Fruit fly (Drosophila melanogaster) whole organism, embryonic: Measurements from ENCODE around the gene Cip4.
A peak's percentile ranks its signal among the peaks of the same experiment; 100 is the strongest.

ENCODE experiments used
- Atf6 ChIP-seq: fragments of 200-800 bp; sonication (Bioruptor generic); IDR thresholded peaks from 2 replicates; pipeline ENCODE4 v1.3.6; 2022; ENCODE audit warnings: missing biosample characterization, missing genetic modification characterization
- Bgb ChIP-seq: fragments of 200-800 bp; sonication (Bioruptor generic); IDR thresholded peaks from 2 replicates; pipeline ENCODE4 v1.3.6; 2022; ENCODE audit warnings: missing biosample characterization, missing genetic modification characterization; ENCODE audit not compliant: partially characterized antibody
- CG13287 ChIP-seq: fragments of 200-800 bp; sonication (Bioruptor generic); IDR thresholded peaks from 2 replicates; pipeline ENCODE4 v1.3.6; 2022; ENCODE audit warnings: missing biosample characterization, missing genetic modification characterization; ENCODE audit not compliant: partially characterized antibody
- CG13775 ChIP-seq: fragments of 200-800 bp; sonication (Bioruptor generic); optimal IDR thresholded peaks from 3 replicates; lab custom pipeline; 2017; ENCODE audit warnings: missing biosample characterization, mild to moderate bottlenecking, missing genetic modification characterization
- CG15514 ChIP-seq: fragments of 200-800 bp; sonication (Bioruptor generic); optimal IDR thresholded peaks from 3 replicates; lab custom pipeline; 2017; ENCODE audit warnings: missing biosample characterization, missing genetic modification characterization, mild to moderate bottlenecking, moderate library complexity, missing genetic modification reagents
- CG16815 ChIP-seq: fragments of 200-800 bp; sonication (Bioruptor generic); optimal IDR thresholded peaks from 3 replicates; lab custom pipeline; 2017; ENCODE audit warnings: missing biosample characterization, mild to moderate bottlenecking, missing genetic modification characterization
- CG17328 ChIP-seq: fragments of 200-800 bp; sonication (Bioruptor generic); IDR thresholded peaks from 2 replicates; pipeline ENCODE4 v1.3.6; 2022; ENCODE audit warnings: missing biosample characterization, missing genetic modification characterization
- CG17829 ChIP-seq: fragments of 200-800 bp; optimal IDR thresholded peaks from 2 replicates; lab custom pipeline; 2019; ENCODE audit warnings: missing biosample characterization, mild to moderate bottlenecking, missing genetic modification characterization, moderate library complexity
- CG2116 ChIP-seq: fragments of 200-800 bp; sonication (Bioruptor generic); optimal IDR thresholded peaks from 3 replicates; lab custom pipeline; 2018; ENCODE audit warnings: missing biosample characterization, mild to moderate bottlenecking, missing genetic modification characterization
- CG2120 ChIP-seq: fragments of 200-800 bp; sonication (Bioruptor generic); optimal IDR thresholded peaks from 3 replicates; lab custom pipeline; 2016; ENCODE audit warnings: missing biosample characterization, missing genetic modification characterization
- CG3065 ChIP-seq: fragments of 200-800 bp; sonication (Bioruptor generic); optimal IDR thresholded peaks from 2 replicates; lab custom pipeline; 2016; ENCODE audit warnings: missing biosample characterization, missing genetic modification characterization
- CG3163 ChIP-seq: fragments of 200-800 bp; sonication (Bioruptor generic); optimal IDR thresholded peaks from 3 replicates; lab custom pipeline; 2016; ENCODE audit warnings: missing biosample characterization, missing genetic modification characterization
- CG3407 ChIP-seq: fragments of 200-800 bp; sonication (Bioruptor generic); optimal IDR thresholded peaks from 2 replicates; lab custom pipeline; 2018; ENCODE audit warnings: missing biosample characterization, mild to moderate bottlenecking, missing genetic modification characterization
- CG34376 ChIP-seq: fragments of 200-800 bp; sonication (Bioruptor generic); optimal IDR thresholded peaks from 2 replicates; lab custom pipeline; 2018; ENCODE audit warnings: missing biosample characterization, mild to moderate bottlenecking, missing genetic modification characterization
- CG3726 ChIP-seq: fragments of 200-800 bp; sonication (Bioruptor generic); IDR thresholded peaks from 3 replicates; pipeline ENCODE4, ENCODE4 v1.3.6; 2022; ENCODE audit warnings: missing biosample characterization, missing genetic modification characterization
- CG4617 ChIP-seq: fragments of 200-800 bp; sonication (Bioruptor generic); optimal IDR thresholded peaks from 3 replicates; lab custom pipeline; 2016; ENCODE audit warnings: missing biosample characterization, missing genetic modification characterization, borderline replicate concordance
- CG7928 ChIP-seq: fragments of 200-800 bp; sonication (Bioruptor generic); optimal IDR thresholded peaks from 2 replicates; lab custom pipeline; 2017; ENCODE audit warnings: missing biosample characterization, mild to moderate bottlenecking, missing genetic modification characterization
- CG7987 ChIP-seq: fragments of 200-800 bp; sonication (Bioruptor generic); optimal IDR thresholded peaks from 2 replicates; lab custom pipeline; 2018; ENCODE audit warnings: missing biosample characterization, mild to moderate bottlenecking, missing genetic modification characterization, moderate library complexity
- CG8290 ChIP-seq, 3 experiments: fragments of 200-800 bp; sonication (Bioruptor generic); optimal IDR thresholded peaks; 2 replicates each; lab custom pipeline; 2016 to 2019; ENCODE audit warnings: missing biosample characterization in 3 of 3, missing genetic modification characterization in 3 of 3, mild to moderate bottlenecking in 2 of 3, moderate library complexity in 1 of 3
- CG9797 ChIP-seq: fragments of 200-800 bp; sonication (Bioruptor generic); optimal IDR thresholded peaks from 3 replicates; lab custom pipeline; 2018; ENCODE audit warnings: missing biosample characterization, mild to moderate bottlenecking, missing genetic modification characterization
- Ets65A ChIP-seq: fragments of 200-800 bp; sonication (Bioruptor generic); peaks from one replicate; lab custom pipeline; 2016; ENCODE audit warnings: missing biosample characterization, missing genetic modification characterization
- HmgZ ChIP-seq: fragments of 200-800 bp; sonication (Bioruptor generic); optimal IDR thresholded peaks from 2 replicates; lab custom pipeline; 2018; ENCODE audit warnings: missing biosample characterization, mild to moderate bottlenecking, missing genetic modification characterization
- Hr51 ChIP-seq, 2 experiments: fragments of 200-800 bp; sonication (Bioruptor generic); optimal IDR thresholded peaks; 2 replicates in 1 of 2; 3 replicates in 1 of 2; lab custom pipeline; 2016 to 2018; ENCODE audit warnings: missing biosample characterization in 2 of 2, missing genetic modification characterization in 2 of 2, mild to moderate bottlenecking in 1 of 2, moderate library complexity in 1 of 2
- MESR4 ChIP-seq: fragments of 200-800 bp; sonication (Bioruptor generic); optimal IDR thresholded peaks from 2 replicates; lab custom pipeline; 2018; ENCODE audit warnings: missing biosample characterization, mild to moderate bottlenecking, missing genetic modification characterization, moderate library complexity
- NFAT ChIP-seq: fragments of 200-800 bp; sonication (Bioruptor generic); IDR thresholded peaks from 2 replicates; pipeline ENCODE4 v1.3.6; 2022; ENCODE audit warnings: missing biosample characterization, missing genetic modification characterization
- Optix ChIP-seq: fragments of 200-800 bp; sonication (Bioruptor generic); IDR thresholded peaks from 3 replicates; pipeline ENCODE4 v1.3.6; 2022; ENCODE audit warnings: missing biosample characterization, missing genetic modification characterization
- Scr ChIP-seq: fragments of 200-800 bp; sonication (Bioruptor generic); IDR thresholded peaks from 2 replicates; pipeline ENCODE4 v1.3.6; 2022; ENCODE audit warnings: missing biosample characterization, missing genetic modification characterization; ENCODE audit not compliant: partially characterized antibody
- Spps ChIP-seq: fragments of 200-800 bp; sonication (Bioruptor generic); optimal IDR thresholded peaks from 2 replicates; lab custom pipeline; 2018; ENCODE audit warnings: missing biosample characterization, mild to moderate bottlenecking, missing genetic modification characterization
- Tbp ChIP-seq: fragments of >200 bp; optimal IDR thresholded peaks from 2 replicates; lab custom pipeline; 2018; ENCODE audit warnings: missing biosample characterization, missing genetic modification characterization
- amos ChIP-seq: fragments of 200-800 bp; sonication (Bioruptor generic); IDR thresholded peaks from 2 replicates; pipeline ENCODE4 v1.3.6; 2022; ENCODE audit warnings: missing biosample characterization, missing genetic modification characterization; ENCODE audit not compliant: partially characterized antibody
- aop ChIP-seq: fragments of 200-800 bp; sonication (Bioruptor generic); IDR thresholded peaks from 2 replicates; pipeline ENCODE4 v1.3.6; 2022; ENCODE audit warnings: missing biosample characterization, missing genetic modification characterization
- bbx ChIP-seq: fragments of 200-800 bp; sonication (Bioruptor generic); IDR thresholded peaks from 2 replicates; pipeline ENCODE4 v1.3.6; 2022; ENCODE audit warnings: missing biosample characterization, missing genetic modification characterization; ENCODE audit not compliant: partially characterized antibody
- chif ChIP-seq, 2 experiments: fragments of 200-800 bp; sonication (Bioruptor generic); optimal IDR thresholded peaks; 3 replicates each; lab custom pipeline; 2016; ENCODE audit warnings: missing biosample characterization in 2 of 2, missing genetic modification characterization in 2 of 2
- ci ChIP-seq: fragments of 200-800 bp; sonication (Bioruptor generic); IDR thresholded peaks from 3 replicates; pipeline ENCODE4 v1.3.6; 2022; ENCODE audit warnings: missing biosample characterization, missing genetic modification characterization
- ems ChIP-seq: fragments of 200-800 bp; sonication (Bioruptor generic); optimal IDR thresholded peaks from 3 replicates; lab custom pipeline; 2016; ENCODE audit warnings: missing biosample characterization, missing genetic modification characterization
- ewg ChIP-seq: fragments of 200-800 bp; sonication (Bioruptor generic); optimal IDR thresholded peaks from 3 replicates; lab custom pipeline; 2017; ENCODE audit warnings: mild to moderate bottlenecking, missing biosample characterization, missing genetic modification reagents, missing genetic modification characterization
- gfzf ChIP-seq: fragments of 200-800 bp; sonication (Bioruptor generic); optimal IDR thresholded peaks from 2 replicates; lab custom pipeline; 2016; ENCODE audit warnings: missing biosample characterization, mild to moderate bottlenecking, missing genetic modification characterization, moderate library complexity
- knrl ChIP-seq: fragments of 200-800 bp; sonication (Bioruptor generic); IDR thresholded peaks from 3 replicates; pipeline ENCODE4 v1.3.6; 2022; ENCODE audit warnings: missing biosample characterization, missing genetic modification characterization; ENCODE audit not compliant: partially characterized antibody
- lov ChIP-seq, 2 experiments: fragments of 200-800 bp in 1 of 2; fragments of >200 bp in 1 of 2; sonication (Bioruptor generic) in 1 of 2; IDR thresholded peaks in 1 of 2; optimal IDR thresholded peaks in 1 of 2; 2 replicates in 1 of 2; 3 replicates in 1 of 2; pipeline versions ENCODE4 v1.3.6 to Lab custom; 2017 to 2022; ENCODE audit warnings: missing biosample characterization in 1 of 2, missing genetic modification characterization in 1 of 2
- org-1 ChIP-seq: fragments of 200-800 bp; sonication (Bioruptor generic); optimal IDR thresholded peaks from 2 replicates; lab custom pipeline; 2017; ENCODE audit warnings: missing biosample characterization, missing genetic modification characterization
- pzg ChIP-seq: fragments of 200-800 bp; sonication (Bioruptor generic); optimal IDR thresholded peaks from 3 replicates; lab custom pipeline; 2018; ENCODE audit warnings: missing biosample characterization, mild to moderate bottlenecking, missing genetic modification characterization, moderate library complexity
- row ChIP-seq: fragments of 200-800 bp; sonication (Bioruptor generic); IDR thresholded peaks from 3 replicates; pipeline ENCODE4 v1.3.6; 2022; ENCODE audit warnings: missing biosample characterization, missing genetic modification characterization
- sens ChIP-seq: fragments of 200-800 bp; sonication (Bioruptor generic); peaks from one replicate; lab custom pipeline; 2016; ENCODE audit warnings: missing biosample characterization, missing genetic modification characterization
- seq ChIP-seq: fragments of 200-800 bp; sonication (Bioruptor generic); IDR thresholded peaks from 2 replicates; pipeline ENCODE4 v1.3.6; 2022; ENCODE audit warnings: missing biosample characterization, missing genetic modification characterization
- sob ChIP-seq: fragments of 200-800 bp; sonication (Bioruptor generic); IDR thresholded peaks from 2 replicates; pipeline ENCODE4 v1.3.6; 2022; ENCODE audit warnings: missing biosample characterization, missing genetic modification characterization
- stwl ChIP-seq: fragments of 200-800 bp; sonication (Bioruptor generic); optimal IDR thresholded peaks from 3 replicates; lab custom pipeline; 2018; ENCODE audit warnings: missing biosample characterization, mild to moderate bottlenecking, missing genetic modification characterization, moderate library complexity
- sug ChIP-seq: fragments of 200-800 bp; optimal IDR thresholded peaks from 2 replicates; lab custom pipeline; 2019; ENCODE audit warnings: missing biosample characterization, mild to moderate bottlenecking, missing genetic modification characterization, moderate library complexity
- trem ChIP-seq: fragments of 200-800 bp; optimal IDR thresholded peaks from 3 replicates; lab custom pipeline; 2019; ENCODE audit warnings: missing biosample characterization, mild to moderate bottlenecking, missing genetic modification characterization, moderate library complexity

Gene Cip4

DNA sequence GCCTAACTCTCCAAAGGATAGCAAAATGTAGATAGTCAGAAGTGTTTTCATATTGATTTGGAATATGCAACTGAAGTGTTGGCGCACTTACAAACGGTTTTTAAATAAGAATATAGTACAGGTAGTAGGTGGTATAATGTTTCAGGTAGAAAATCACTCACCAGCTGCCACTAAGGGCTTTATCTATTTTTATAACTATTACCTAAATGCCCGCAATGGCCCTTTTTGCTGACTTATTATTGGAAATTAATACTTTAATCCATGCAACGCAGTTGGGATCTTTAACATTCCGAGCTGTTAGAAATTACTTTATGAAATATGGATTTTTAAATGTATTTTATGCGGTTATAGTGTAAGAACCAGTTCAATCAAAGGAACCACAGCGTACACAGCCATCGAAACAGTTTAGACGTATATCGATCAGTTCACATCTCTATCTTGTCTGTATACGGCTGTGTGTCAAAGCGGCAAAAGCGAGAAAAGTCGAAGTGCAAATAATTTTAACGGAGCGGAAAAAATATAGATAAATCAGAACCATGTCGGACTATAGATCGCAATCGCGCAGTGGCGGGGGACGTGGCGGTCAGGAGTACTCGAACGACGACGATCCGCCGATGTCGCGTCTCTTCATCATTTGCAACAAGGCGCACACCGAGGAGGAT, 80.3 kb downstream of the Cip4 start, which contains the start of the genes srw and CG1316 (continued):
- peak; percentile 49 for TF ChIP-seq CG13287
- TF ChIP-seq CG3726 = no peak
- peak; percentile 58 for TF ChIP-seq Ets65A (GFP tag; lab: Kevin White, UChicago)
- 0 out of 3 replicates have a peak, but pooled peaks have one; percentile 21 for TF ChIP-seq Optix (GFP tag; lab: Robert Waterston, UW)
- peak; percentile 3 for TF ChIP-seq CG9797
- TF ChIP-seq trem = peak; percentile 50
- TF ChIP-seq amos (GFP tag; lab: Robert Waterston, UW) = peak; percentile 50; the same call in 1 of the 2 replicates
- 0 out of 2 replicates have a peak, but pooled peaks have one; percentile 40 for TF ChIP-seq Atf6 (GFP tag; lab: Robert Waterston, UW)
- peak; percentile 29 for TF ChIP-seq CG7928 (GFP tag; lab: Kevin White, UChicago)
- peak; percentile 4 for TF ChIP-seq CG34376
- no peak for TF ChIP-seq Tbp (GFP tag; lab: Kevin White, UChicago)
- peak; percentile 34 for TF ChIP-seq CG2120
- peak; percentile 56 for TF ChIP-seq CG4617 (GFP tag; lab: Kevin White, UChicago)
- TF ChIP-seq NFAT (GFP tag; lab: Robert Waterston, UW) = no peak
- TF ChIP-seq stwl (tag; lab: Kevin White, UChicago) = peak; percentile 23
- no peak for TF ChIP-seq CG17328 (GFP tag; lab: Robert Waterston, UW)
- no peak for TF ChIP-seq seq (GFP tag; lab: Robert Waterston, UW)
- TF ChIP-seq Hr51 (GFP tag; optimal IDR thresholded peaks at IDR 0.05; lab: Kevin White, UChicago) = no peak
- no peak for TF ChIP-seq lov (optimal IDR thresholded peaks at IDR 0.05; lab: Kevin White, UChicago)
- no peak for TF ChIP-seq lov (GFP tag; IDR thresholded peaks at IDR 0.05; lab: Robert Waterston, UW)
- TF ChIP-seq CG16815 (GFP tag; lab: Kevin White, UChicago) = no peak
- TF ChIP-seq CG15514 (GFP tag; lab: Kevin White, UChicago) = peak; percentile 99
- peak; percentile 54 for TF ChIP-seq HmgZ (tag; lab: Kevin White, UChicago)
- TF ChIP-seq CG3163 (GFP tag; lab: Kevin White, UChicago) = no peak
- TF ChIP-seq CG3065 = no peak
- TF ChIP-seq aop = no peak
- peak; percentile 95 for TF ChIP-seq MESR4 (GFP tag; lab: Kevin White, UChicago)
- peak; percentile 25; the same call in 1 of the 3 replicates for TF ChIP-seq knrl (GFP tag; lab: Robert Waterston, UW)
- TF ChIP-seq CG17829 (tag; lab: Kevin White, UChicago) = peak; percentile 21
- TF ChIP-seq chif (GFP tag; optimal IDR thresholded peaks at IDR 0.05; lab: Kevin White, UChicago) = no peak
- TF ChIP-seq bbx (GFP tag; lab: Robert Waterston, UW) = peak; percentile 60
- no peak for TF ChIP-seq CG13775 (GFP tag; lab: Kevin White, UChicago)
- TF ChIP-seq org-1 (GFP tag; lab: Kevin White, UChicago) = no peak
- peak; percentile 23 for TF ChIP-seq sug
- peak; percentile 53 for TF ChIP-seq CG2116 (GFP tag; lab: Kevin White, UChicago)
- TF ChIP-seq ems (GFP tag; lab: Kevin White, UChicago) = no peak
- TF ChIP-seq CG8290 (GFP tag; optimal IDR thresholded peaks at IDR 0.05; lab: Kevin White, UChicago) = no peak
- TF ChIP-seq CG8290 (tag; optimal IDR thresholded peaks at IDR 0.05; lab: Kevin White, UChicago) = no peak
- TF ChIP-seq sob (GFP tag; lab: Robert Waterston, UW) = no peak
- TF ChIP-seq Bgb = peak; percentile 52
- peak; percentile 60; the same call in 1 of the 3 replicates for TF ChIP-seq ci (GFP tag; lab: Robert Waterston, UW)
- TF ChIP-seq sens (GFP tag; lab: Kevin White, UChicago) = peak; percentile 26
- TF ChIP-seq pzg (GFP tag; lab: Kevin White, UChicago) = peak; percentile 60
- TF ChIP-seq Scr (GFP tag; lab: Robert Waterston, UW) = peak; percentile 47
- no peak for TF ChIP-seq ewg (GFP tag; lab: Kevin White, UChicago)
- TF ChIP-seq gfzf (GFP tag; lab: Kevin White, UChicago) = peak; percentile 12
- TF ChIP-seq CG3407 (GFP tag; lab: Kevin White, UChicago) = no peak
- no peak for TF ChIP-seq Spps
- TF ChIP-seq CG7987 (GFP tag; lab: Kevin White, UChicago) = no peak
- TF ChIP-seq row (GFP tag; lab: Robert Waterston, UW) = peak; percentile 55; the same call in 1 of the 3 replicates
